Fruit fly (Drosophila melanogaster) whole organism, embryonic: Measurements from ENCODE around the gene CG2865.

Source experiments
- CG10209 ChIP-seq: fragments of 200-800 bp; sonication (Bioruptor generic); optimal IDR thresholded peaks from 3 replicates; lab custom pipeline; 2017; ENCODE audit warnings: missing biosample characterization, mild to moderate bottlenecking, missing genetic modification characterization, missing genetic modification reagents
- CG10321 ChIP-seq: fragments of 200-800 bp; sonication (Bioruptor generic); IDR thresholded peaks from 2 replicates; pipeline ENCODE4 v1.3.6; 2022; ENCODE audit warnings: missing biosample characterization, missing genetic modification characterization
- CG10543 ChIP-seq: fragments of 200-800 bp; sonication (Bioruptor generic); optimal IDR thresholded peaks from 3 replicates; lab custom pipeline; 2017; ENCODE audit warnings: missing biosample characterization, mild to moderate bottlenecking, missing genetic modification characterization, moderate library complexity
- CG11695 ChIP-seq: fragments of 200-800 bp; sonication (Bioruptor generic); IDR thresholded peaks from 3 replicates; pipeline ENCODE4 v1.3.6; 2022; ENCODE audit warnings: missing biosample characterization, missing genetic modification characterization
- CG12942 ChIP-seq: fragments of 200-800 bp; sonication (Bioruptor generic); optimal IDR thresholded peaks from 3 replicates; lab custom pipeline; 2016; ENCODE audit warnings: missing biosample characterization, missing genetic modification characterization
- CG15073 ChIP-seq: fragments of 200-800 bp; sonication (Bioruptor generic); optimal IDR thresholded peaks from 2 replicates; lab custom pipeline; 2016; ENCODE audit warnings: missing biosample characterization, missing genetic modification characterization
- CG1602 ChIP-seq: fragments of 200-800 bp; sonication (Bioruptor generic); optimal IDR thresholded peaks from 3 replicates; lab custom pipeline; 2016; ENCODE audit warnings: missing biosample characterization, missing genetic modification characterization
- CG16815 ChIP-seq: fragments of 200-800 bp; sonication (Bioruptor generic); optimal IDR thresholded peaks from 3 replicates; lab custom pipeline; 2017; ENCODE audit warnings: missing biosample characterization, mild to moderate bottlenecking, missing genetic modification characterization
- CG17568 ChIP-seq: fragments of 200-800 bp; sonication (Bioruptor generic); optimal IDR thresholded peaks from 2 replicates; lab custom pipeline; 2018; ENCODE audit warnings: missing biosample characterization, mild to moderate bottlenecking, missing genetic modification characterization, moderate library complexity
- CG17802 ChIP-seq: fragments of 200-800 bp; sonication (Bioruptor generic); optimal IDR thresholded peaks from 2 replicates; lab custom pipeline; 2018; ENCODE audit warnings: missing biosample characterization, mild to moderate bottlenecking, missing genetic modification characterization, moderate library complexity
- CG17829 ChIP-seq: fragments of 200-800 bp; optimal IDR thresholded peaks from 2 replicates; lab custom pipeline; 2019; ENCODE audit warnings: missing biosample characterization, mild to moderate bottlenecking, missing genetic modification characterization, moderate library complexity
- CG2202 ChIP-seq: fragments of 200-800 bp; sonication (Bioruptor generic); optimal IDR thresholded peaks from 2 replicates; lab custom pipeline; 2018; ENCODE audit warnings: missing biosample characterization, mild to moderate bottlenecking, missing genetic modification characterization
- CG32532 ChIP-seq: fragments of 200-800 bp; sonication (Bioruptor generic); IDR thresholded peaks from 2 replicates; pipeline ENCODE4 v1.3.6; 2022; ENCODE audit warnings: missing biosample characterization, missing genetic modification characterization
- CG32767 ChIP-seq: fragments of 200-800 bp; sonication (Bioruptor generic); IDR thresholded peaks from 2 replicates; pipeline ENCODE4 v1.3.6; 2022; ENCODE audit warnings: missing biosample characterization, missing genetic modification characterization
- CG34224 ChIP-seq: fragments of 200-800 bp; sonication (Bioruptor generic); IDR thresholded peaks from 3 replicates; pipeline ENCODE4 v1.3.6; 2022; ENCODE audit warnings: missing biosample characterization, missing genetic modification characterization; ENCODE audit not compliant: partially characterized antibody
- CG5245 ChIP-seq: fragments of 200-800 bp; sonication (Bioruptor generic); optimal IDR thresholded peaks from 3 replicates; lab custom pipeline; 2016; ENCODE audit warnings: missing biosample characterization, missing genetic modification characterization
- CG7271 ChIP-seq: fragments of 200-800 bp; sonication (Bioruptor generic); optimal IDR thresholded peaks from 2 replicates; lab custom pipeline; 2018; ENCODE audit warnings: missing biosample characterization, mild to moderate bottlenecking, missing genetic modification characterization, moderate library complexity
- CG7556 ChIP-seq: fragments of 200-800 bp; sonication (Bioruptor generic); optimal IDR thresholded peaks from 2 replicates; lab custom pipeline; 2017; ENCODE audit warnings: missing biosample characterization, mild to moderate bottlenecking, missing genetic modification characterization
- CG7987 ChIP-seq: fragments of 200-800 bp; sonication (Bioruptor generic); optimal IDR thresholded peaks from 2 replicates; lab custom pipeline; 2018; ENCODE audit warnings: missing biosample characterization, mild to moderate bottlenecking, missing genetic modification characterization, moderate library complexity
- CG8478 ChIP-seq: fragments of >200 bp; optimal IDR thresholded peaks from 2 replicates; lab custom pipeline; 2018
- CG9215 ChIP-seq: fragments of 200-800 bp; sonication (Bioruptor generic); IDR thresholded peaks from 2 replicates; pipeline ENCODE4 v1.3.6; 2022; ENCODE audit warnings: missing biosample characterization, missing genetic modification characterization
- CTCF ChIP-seq: fragments of 200-800 bp; sonication (Bioruptor generic); optimal IDR thresholded peaks from 2 replicates; lab custom pipeline; 2017; ENCODE audit warnings: missing biosample characterization, mild to moderate bottlenecking, missing genetic modification characterization, moderate library complexity
- Camta ChIP-seq: fragments of 200-800 bp; sonication (Bioruptor generic); optimal IDR thresholded peaks from 2 replicates; lab custom pipeline; 2016; ENCODE audit warnings: missing biosample characterization, missing genetic modification characterization
- Dp ChIP-seq: fragments of 200-800 bp; sonication (Bioruptor generic); optimal IDR thresholded peaks from 2 replicates; lab custom pipeline; 2018; ENCODE audit warnings: missing biosample characterization, mild to moderate bottlenecking, missing genetic modification characterization, moderate library complexity
- Dref ChIP-seq: fragments of 200-800 bp; sonication (Bioruptor generic); IDR thresholded peaks from 2 replicates; pipeline ENCODE4 v1.3.6; 2022; ENCODE audit warnings: missing biosample characterization, missing genetic modification characterization
- ERR ChIP-seq: fragments of 200-800 bp; sonication (Bioruptor generic); optimal IDR thresholded peaks from 2 replicates; lab custom pipeline; 2016; ENCODE audit warnings: missing biosample characterization, missing genetic modification characterization
- H2.0 ChIP-seq: fragments of 200-800 bp; sonication (Bioruptor generic); IDR thresholded peaks from 2 replicates; pipeline ENCODE4 v1.3.6; 2022; ENCODE audit warnings: missing biosample characterization, missing genetic modification characterization
- Med ChIP-seq: fragments of 200-800 bp; sonication (Bioruptor generic); peaks from one replicate; lab custom pipeline; 2016; ENCODE audit warnings: missing biosample characterization, missing genetic modification characterization, mild to moderate bottlenecking, inconsistent platforms, moderate library complexity
- NK7.1 ChIP-seq: fragments of 200-800 bp; sonication (Bioruptor generic); optimal IDR thresholded peaks from 3 replicates; lab custom pipeline; 2016; ENCODE audit warnings: missing biosample characterization, missing genetic modification characterization
- Sin3A ChIP-seq: fragments of >200 bp; optimal IDR thresholded peaks from 2 replicates; lab custom pipeline; 2018
- Six4 ChIP-seq: fragments of 200-800 bp; sonication (Bioruptor generic); optimal IDR thresholded peaks from 2 replicates; lab custom pipeline; 2016; ENCODE audit warnings: missing biosample characterization, missing genetic modification characterization
- Sry-δ ChIP-seq: fragments of 200-800 bp; sonication (Bioruptor generic); optimal IDR thresholded peaks from 2 replicates; lab custom pipeline; 2016; ENCODE audit warnings: missing biosample characterization, missing genetic modification characterization
- Ssrp ChIP-seq: fragments of 200-800 bp; sonication (Bioruptor generic); optimal IDR thresholded peaks from 2 replicates; lab custom pipeline; 2018; ENCODE audit warnings: missing biosample characterization, mild to moderate bottlenecking, missing genetic modification characterization, moderate library complexity
- Stat92E ChIP-seq, 3 experiments: fragments of >200 bp in 2 of 3; fragments of 200-800 bp in 1 of 3; sonication (Bioruptor generic) in 1 of 3; optimal IDR thresholded peaks; 2 replicates each; lab custom pipeline; 2017 to 2019; ENCODE audit warnings: missing biosample characterization in 3 of 3, missing genetic modification characterization in 3 of 3, mild to moderate bottlenecking in 1 of 3, moderate library complexity in 1 of 3
- Vsx1 ChIP-seq: fragments of 200-800 bp; sonication (Bioruptor generic); optimal IDR thresholded peaks from 2 replicates; lab custom pipeline; 2017; ENCODE audit warnings: missing biosample characterization, mild to moderate bottlenecking, missing genetic modification characterization, missing genetic modification reagents
- Xrp1 ChIP-seq: fragments of 200-800 bp; sonication (Bioruptor generic); IDR thresholded peaks from 2 replicates; pipeline ENCODE4 v1.3.6; 2022; ENCODE audit warnings: missing biosample characterization, missing genetic modification characterization
- aop ChIP-seq: fragments of 200-800 bp; sonication (Bioruptor generic); IDR thresholded peaks from 2 replicates; pipeline ENCODE4 v1.3.6; 2022; ENCODE audit warnings: missing biosample characterization, missing genetic modification characterization
- ase ChIP-seq: fragments of 200-800 bp; sonication (Bioruptor generic); IDR thresholded peaks from 3 replicates; pipeline ENCODE4 v1.3.6; 2022; ENCODE audit warnings: missing biosample characterization, missing genetic modification characterization
- emc ChIP-seq: fragments of 200-800 bp; sonication (Bioruptor generic); optimal IDR thresholded peaks from 2 replicates; lab custom pipeline; 2016; ENCODE audit warnings: missing biosample characterization, missing genetic modification characterization
- eyg ChIP-seq: fragments of 200-800 bp; sonication (Bioruptor generic); optimal IDR thresholded peaks from 3 replicates; lab custom pipeline; 2016; ENCODE audit warnings: missing biosample characterization, missing genetic modification characterization
- kay ChIP-seq: fragments of 200-800 bp; sonication (Bioruptor generic); optimal IDR thresholded peaks from 2 replicates; lab custom pipeline; 2016; ENCODE audit warnings: missing biosample characterization, missing genetic modification characterization
- klu ChIP-seq: fragments of 200-800 bp; sonication (Bioruptor generic); IDR thresholded peaks from 2 replicates; pipeline ENCODE4 v1.3.6; 2022; ENCODE audit warnings: missing biosample characterization, missing genetic modification characterization
- lab ChIP-seq: fragments of 200-800 bp; sonication (Bioruptor generic); optimal IDR thresholded peaks from 3 replicates; lab custom pipeline; 2017; ENCODE audit warnings: missing biosample characterization, missing genetic modification characterization, mild to moderate bottlenecking, moderate library complexity, missing genetic modification reagents
- lov ChIP-seq, 2 experiments: fragments of 200-800 bp in 1 of 2; fragments of >200 bp in 1 of 2; sonication (Bioruptor generic) in 1 of 2; IDR thresholded peaks in 1 of 2; optimal IDR thresholded peaks in 1 of 2; 2 replicates in 1 of 2; 3 replicates in 1 of 2; pipeline versions ENCODE4 v1.3.6 to Lab custom; 2017 to 2022; ENCODE audit warnings: missing biosample characterization in 1 of 2, missing genetic modification characterization in 1 of 2
- nerfin-1 ChIP-seq: fragments of 200-800 bp; sonication (Bioruptor generic); optimal IDR thresholded peaks from 3 replicates; lab custom pipeline; 2019; ENCODE audit warnings: missing biosample characterization, mild to moderate bottlenecking, missing genetic modification characterization, moderate library complexity
- odd ChIP-seq: fragments of 200-800 bp; sonication (Bioruptor generic); optimal IDR thresholded peaks from 2 replicates; lab custom pipeline; 2017; ENCODE audit warnings: missing biosample characterization, mild to moderate bottlenecking, missing genetic modification characterization
- p53 ChIP-seq: fragments of 200-800 bp; sonication (Bioruptor generic); optimal IDR thresholded peaks from 2 replicates; lab custom pipeline; 2016; ENCODE audit warnings: missing biosample characterization, missing genetic modification characterization
- pros ChIP-seq: fragments of 200-800 bp; sonication (Bioruptor generic); optimal IDR thresholded peaks from 3 replicates; lab custom pipeline; 2019; ENCODE audit warnings: missing biosample characterization, mild to moderate bottlenecking, missing genetic modification characterization, moderate library complexity
- sima ChIP-seq: fragments of 200-800 bp; sonication (Bioruptor generic); optimal IDR thresholded peaks from 2 replicates; lab custom pipeline; 2016; ENCODE audit warnings: missing biosample characterization, missing genetic modification characterization
- slou ChIP-seq: fragments of 200-800 bp; sonication (Bioruptor generic); optimal IDR thresholded peaks from 3 replicates; lab custom pipeline; 2016; ENCODE audit warnings: missing biosample characterization, missing genetic modification characterization
- sqz ChIP-seq: fragments of 200-800 bp; sonication (Bioruptor generic); optimal IDR thresholded peaks from 3 replicates; lab custom pipeline; 2018; ENCODE audit warnings: missing biosample characterization, mild to moderate bottlenecking, missing genetic modification characterization
- z ChIP-seq: fragments of 200-800 bp; sonication (Bioruptor generic); IDR thresholded peaks from 3 replicates; pipeline ENCODE4 v1.3.6; 2022; ENCODE audit warnings: missing biosample characterization, missing genetic modification characterization

CG2865 gene

DNA sequence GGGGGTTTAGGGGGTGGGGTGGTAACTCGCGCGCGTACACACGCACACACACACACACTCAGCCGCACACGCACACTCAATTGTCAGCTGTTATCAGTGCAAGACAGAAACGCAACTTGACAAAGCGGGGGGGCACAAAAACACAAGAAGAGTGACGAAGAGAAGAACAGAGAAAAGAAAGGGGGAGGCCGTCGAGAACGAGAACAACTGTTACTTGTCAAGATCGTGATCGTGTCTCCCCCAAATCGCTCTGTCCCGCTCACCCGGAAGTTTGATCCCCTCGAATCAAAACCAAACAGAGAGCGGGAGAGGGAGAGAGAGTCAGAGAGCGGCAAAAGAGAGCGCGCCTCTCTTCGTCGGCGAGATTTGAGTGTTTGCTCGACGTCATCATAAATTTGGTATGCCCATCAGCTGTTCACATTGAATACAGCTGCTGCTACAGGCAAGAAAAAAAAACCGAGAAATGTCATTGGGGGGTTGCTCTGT, 24.2 kb upstream of the CG2865 start (continued):
- TF ChIP-seq nerfin-1 (tag; lab: Kevin White, UChicago) (no peak), klu (GFP tag; lab: Robert Waterston, UW) (no peak), Dp (no peak), CG17829 (no peak), Xrp1 (GFP tag; lab: Robert Waterston, UW) (no peak), CG32767 (GFP tag; lab: Robert Waterston, UW) (no peak), CG7987 (GFP tag; lab: Kevin White, UChicago) (no peak), Sin3A (no peak), Six4 (GFP tag; lab: Kevin White, UChicago) (no peak), CG8478 (lab: Kevin White, UChicago) (no peak), odd (peak; percentile 15), CG12942 (GFP tag; lab: Kevin White, UChicago) (no peak), Sry-δ (GFP tag; lab: Kevin White, UChicago) (no peak), eyg (no peak), CG10209 (GFP tag; lab: Kevin White, UChicago) (no peak), Dref (GFP tag; lab: Robert Waterston, UW) (no peak), CG11695 (GFP tag; lab: Robert Waterston, UW) (peak; percentile 36; the same call in 1 of the 3 replicates), NK7.1 (GFP tag; lab: Kevin White, UChicago) (no peak), Stat92E (GFP tag; optimal IDR thresholded peaks at IDR 0.05; lab: Kevin White, UChicago) (no peak), Vsx1 (GFP tag; lab: Kevin White, UChicago) (no peak), CG32532 (peak; percentile 70; the same call in 1 of the 2 replicates), CG2202 (tag; lab: Kevin White, UChicago) (no peak), slou (GFP tag; lab: Kevin White, UChicago) (no peak), aop (GFP tag; lab: Robert Waterston, UW) (peak; percentile 97), CG17568 (GFP tag; lab: Kevin White, UChicago) (peak; percentile 10), CG5245 (no peak), z (GFP tag; lab: Robert Waterston, UW) (peak; percentile 71; the same call in 2 of the 3 replicates), lov (optimal IDR thresholded peaks at IDR 0.05; lab: Kevin White, UChicago) (no peak), lov (GFP tag; IDR thresholded peaks at IDR 0.05; lab: Robert Waterston, UW) (no peak), CG34224 (GFP tag; lab: Robert Waterston, UW) (peak; percentile 62), ase (GFP tag; lab: Robert Waterston, UW) (no peak), pros (peak; percentile 97), CG17802 (tag; lab: Kevin White, UChicago) (no peak), lab (peak; percentile 15), emc (GFP tag; lab: Kevin White, UChicago) (no peak), p53 (no peak), CG10543 (GFP tag; lab: Kevin White, UChicago) (peak; percentile 11), CG1602 (no peak), Camta (GFP tag; lab: Kevin White, UChicago) (no peak), CG9215 (GFP tag; lab: Robert Waterston, UW) (no peak), CTCF (GFP tag; lab: Kevin White, UChicago) (no peak), H2.0 (no peak), CG7556 (GFP tag; lab: Kevin White, UChicago) (no peak), sqz (peak; percentile 92), Ssrp (tag; lab: Kevin White, UChicago) (no peak), CG15073 (GFP tag; lab: Kevin White, UChicago) (no peak), Med (GFP tag; lab: Kevin White, UChicago) (peak; percentile 77), kay (GFP tag; lab: Kevin White, UChicago) (no peak), ERR (GFP tag; lab: Kevin White, UChicago) (peak; percentile 33), CG16815 (GFP tag; lab: Kevin White, UChicago) (no peak), CG10321 (no peak), CG7271 (no peak), sima (GFP tag; lab: Kevin White, UChicago) (no peak)
